Worm (Caenorhabditis elegans): ENCODE results near the gene orai-1.

DNA sequence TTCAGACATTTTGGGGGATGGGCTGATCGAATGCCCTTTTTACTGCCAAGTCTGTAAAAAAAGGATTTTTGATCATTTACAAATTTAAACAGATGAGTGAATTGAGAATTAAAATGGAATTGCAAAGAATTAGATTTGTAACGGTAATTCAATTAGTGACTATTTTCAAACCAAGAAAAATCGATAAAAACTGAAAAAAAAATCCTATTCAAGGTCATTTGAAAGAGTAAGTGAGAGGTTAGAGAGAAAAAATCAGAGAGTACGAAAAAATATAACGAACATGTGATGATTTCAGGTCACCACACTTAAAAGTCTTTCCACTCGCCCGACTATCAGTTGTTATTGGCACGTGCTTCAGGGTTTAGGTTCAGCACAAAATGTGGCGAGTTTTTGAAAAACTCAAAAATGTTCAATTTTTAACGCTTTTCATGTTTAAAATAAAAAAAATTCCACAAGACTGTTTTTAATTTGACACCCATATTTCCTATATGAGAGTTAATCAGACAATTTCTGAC is 26.3 kb upstream of the orai-1 start, which contains the start of gene T19C3.4:
- TF ChIP-seq unc-55 (GFP tag; optimal IDR thresholded peaks at IDR 0.05): no peak
- no peak for TF ChIP-seq nhr-11 (tag; optimal IDR thresholded peaks at IDR 0.05)
- no peak for TF ChIP-seq nhr-25 (tag; optimal IDR thresholded peaks at IDR 0.05)
- TF ChIP-seq nhr-12 (tag; optimal IDR thresholded peaks at IDR 0.05): no peak
- TF ChIP-seq sem-4 (tag; optimal IDR thresholded peaks at IDR 0.05): no peak
- TF ChIP-seq lin-13 (GFP tag; optimal IDR thresholded peaks at IDR 0.05): no peak
